Worm (Caenorhabditis elegans) whole organism, mixed stage, embryonic: ENCODE data around the gene ppm-1.D.

ENCODE experiments used
- elt-3 ChIP-seq: fragments of 150-350 bp; optimal IDR thresholded peaks from 2 replicates; lab custom pipeline; 2014; ENCODE audit warnings: missing biosample characterization, missing genetic modification characterization
- mep-1 ChIP-seq: fragments of 150-350 bp; optimal IDR thresholded peaks from 2 replicates; lab custom pipeline; 2017; ENCODE audit warnings: missing biosample characterization, missing genetic modification reagents, missing genetic modification characterization, inconsistent platforms
- unc-62 ChIP-seq: fragments of 150-350 bp; optimal IDR thresholded peaks from 2 replicates; lab custom pipeline; 2014; ENCODE audit warnings: missing biosample characterization, missing genetic modification reagents, missing genetic modification characterization
- ztf-11 ChIP-seq: fragments of 150-350 bp; optimal IDR thresholded peaks from 2 replicates; lab custom pipeline; 2014; ENCODE audit warnings: missing biosample characterization, missing genetic modification characterization

- TF ChIP-seq unc-62 (GFP tag; lab: Kevin White, UChicago) (no peak), ztf-11 (tag; lab: Kevin White, UChicago) (no peak), elt-3 (tag; lab: Kevin White, UChicago) (no peak), mep-1 (tag; lab: Kevin White, UChicago) (no peak)
These were observed 43.1 kb upstream of the ppm-1.D start for ce11 chrIII:2288261-2288660.
